Worm (Caenorhabditis elegans) whole organism, L3 larva: ENCODE results near the gene C33A12.4.

Experiments used
- aly-2 ChIP-seq: fragments of 150-350 bp; optimal IDR thresholded peaks from 2 replicates; lab custom pipeline; 2014; ENCODE audit warnings: missing biosample characterization, missing genetic modification characterization
- ceh-82 ChIP-seq: fragments of 150-350 bp; optimal IDR thresholded peaks from 2 replicates; lab custom pipeline; 2014; ENCODE audit warnings: missing biosample characterization, missing genetic modification characterization
- nhr-11 ChIP-seq: fragments of 150-350 bp; optimal IDR thresholded peaks from 2 replicates; lab custom pipeline; 2014; ENCODE audit warnings: missing biosample characterization, missing genetic modification characterization
- pha-4 ChIP-seq: fragments of 150-350 bp; optimal IDR thresholded peaks from 2 replicates; lab custom pipeline; 2014; ENCODE audit warnings: missing biosample characterization, missing genetic modification reagents, missing genetic modification characterization
- tbx-2 ChIP-seq: sonication (generic microtip); optimal IDR thresholded peaks from 2 replicates; lab custom pipeline; 2016; ENCODE audit warnings: mild to moderate bottlenecking, missing genetic modification characterization, missing compliant biosample characterization
- ztf-4 ChIP-seq: fragments of 150-350 bp; optimal IDR thresholded peaks from 2 replicates; lab custom pipeline; 2014; ENCODE audit warnings: missing biosample characterization, missing genetic modification characterization

- TF ChIP-seq nhr-11 (tag; lab: Kevin White, UChicago) (no peak), aly-2 (no peak), pha-4 (no peak), ceh-82 (no peak), ztf-4 (no peak), tbx-2 (tag; lab: Kevin White, UChicago) (no peak)
These were observed 10.7 kb downstream of the C33A12.4 start for ce11 chrIV:9499636-9500035.
